Fruit fly (Drosophila melanogaster) whole organism, embryonic: Measurements from ENCODE around the gene CG17283.

ENCODE experiments used
- Atf-2 ChIP-seq: fragments of 200-800 bp; sonication (Bioruptor generic); optimal IDR thresholded peaks from 2 replicates; lab custom pipeline; 2016; ENCODE audit warnings: missing biosample characterization, missing genetic modification characterization
- BtbVII ChIP-seq: fragments of 200-800 bp; sonication (Bioruptor generic); optimal IDR thresholded peaks from 3 replicates; lab custom pipeline; 2017; ENCODE audit warnings: missing biosample characterization, mild to moderate bottlenecking, missing genetic modification characterization
- Bteb2 ChIP-seq: fragments of 200-800 bp; sonication (Bioruptor generic); optimal IDR thresholded peaks from 2 replicates; lab custom pipeline; 2016; ENCODE audit warnings: missing biosample characterization, missing genetic modification characterization
- CG10147 ChIP-seq: fragments of 200-800 bp; sonication (Bioruptor generic); optimal IDR thresholded peaks from 2 replicates; lab custom pipeline; 2019; ENCODE audit warnings: missing biosample characterization, mild to moderate bottlenecking, missing genetic modification characterization, moderate library complexity
- CG10209 ChIP-seq: fragments of 200-800 bp; sonication (Bioruptor generic); optimal IDR thresholded peaks from 3 replicates; lab custom pipeline; 2017; ENCODE audit warnings: missing biosample characterization, mild to moderate bottlenecking, missing genetic modification characterization, missing genetic modification reagents
- CG11398 ChIP-seq: fragments of 200-800 bp; sonication (Bioruptor generic); optimal IDR thresholded peaks from 2 replicates; lab custom pipeline; 2016; ENCODE audit warnings: missing biosample characterization, missing genetic modification characterization
- CG11560 ChIP-seq: fragments of 200-800 bp; sonication (Bioruptor generic); IDR thresholded peaks from 3 replicates; pipeline ENCODE4 v1.3.6; 2022; ENCODE audit warnings: missing biosample characterization, missing genetic modification characterization
- CG14710 ChIP-seq: fragments of 200-800 bp; sonication (Bioruptor generic); optimal IDR thresholded peaks from 3 replicates; lab custom pipeline; 2019; ENCODE audit warnings: missing biosample characterization, mild to moderate bottlenecking, missing genetic modification characterization, moderate library complexity
- CG15514 ChIP-seq: fragments of 200-800 bp; sonication (Bioruptor generic); optimal IDR thresholded peaks from 3 replicates; lab custom pipeline; 2017; ENCODE audit warnings: missing biosample characterization, missing genetic modification characterization, mild to moderate bottlenecking, moderate library complexity, missing genetic modification reagents
- CG1647 ChIP-seq: fragments of 200-800 bp; sonication (Bioruptor generic); optimal IDR thresholded peaks from 3 replicates; lab custom pipeline; 2016; ENCODE audit warnings: missing biosample characterization, missing genetic modification characterization
- CG18262 ChIP-seq: fragments of 200-800 bp; optimal IDR thresholded peaks from 3 replicates; lab custom pipeline; 2019; ENCODE audit warnings: missing biosample characterization, mild to moderate bottlenecking, missing genetic modification characterization, moderate library complexity
- CG18764 ChIP-seq: fragments of 200-800 bp; sonication (Bioruptor generic); optimal IDR thresholded peaks from 3 replicates; lab custom pipeline; 2016; ENCODE audit warnings: missing biosample characterization, missing genetic modification characterization
- CG2116 ChIP-seq: fragments of 200-800 bp; sonication (Bioruptor generic); optimal IDR thresholded peaks from 3 replicates; lab custom pipeline; 2018; ENCODE audit warnings: missing biosample characterization, mild to moderate bottlenecking, missing genetic modification characterization
- CG2199 ChIP-seq: fragments of 200-800 bp; sonication (Bioruptor generic); IDR thresholded peaks from 3 replicates; pipeline ENCODE4 v1.3.6; 2022; ENCODE audit warnings: missing biosample characterization, missing genetic modification characterization
- CG34422 ChIP-seq: fragments of 200-800 bp; sonication (Bioruptor generic); IDR thresholded peaks from 3 replicates; pipeline ENCODE4 v1.3.6; 2022; ENCODE audit warnings: missing biosample characterization, missing genetic modification characterization
- CG4707 ChIP-seq: fragments of 200-800 bp; sonication (Bioruptor generic); optimal IDR thresholded peaks from 2 replicates; lab custom pipeline; 2018; ENCODE audit warnings: missing biosample characterization, mild to moderate bottlenecking, missing genetic modification characterization, moderate library complexity
- CG7556 ChIP-seq: fragments of 200-800 bp; sonication (Bioruptor generic); optimal IDR thresholded peaks from 2 replicates; lab custom pipeline; 2017; ENCODE audit warnings: missing biosample characterization, mild to moderate bottlenecking, missing genetic modification characterization
- CG9797 ChIP-seq: fragments of 200-800 bp; sonication (Bioruptor generic); optimal IDR thresholded peaks from 3 replicates; lab custom pipeline; 2018; ENCODE audit warnings: missing biosample characterization, mild to moderate bottlenecking, missing genetic modification characterization
- Dbx ChIP-seq: fragments of 200-800 bp; sonication (Bioruptor generic); IDR thresholded peaks from 3 replicates; pipeline ENCODE4 v1.3.6; 2022; ENCODE audit warnings: missing biosample characterization, missing genetic modification characterization
- Dfd ChIP-seq, 2 experiments: fragments of >200 bp; optimal IDR thresholded peaks; 2 replicates each; lab custom pipeline; 2017; ENCODE audit warnings: missing biosample characterization in 2 of 2, missing genetic modification characterization in 2 of 2
- E2f2 ChIP-seq: fragments of 200-800 bp; sonication (Bioruptor generic); IDR thresholded peaks from 2 replicates; pipeline ENCODE4 v1.3.6; 2022; ENCODE audit warnings: missing biosample characterization, missing genetic modification characterization
- Ets65A ChIP-seq: fragments of 200-800 bp; sonication (Bioruptor generic); peaks from one replicate; lab custom pipeline; 2016; ENCODE audit warnings: missing biosample characterization, missing genetic modification characterization
- HLH3B ChIP-seq: fragments of 200-800 bp; sonication (Bioruptor generic); IDR thresholded peaks from 2 replicates; pipeline ENCODE4 v1.3.6; 2022; ENCODE audit warnings: missing biosample characterization, missing genetic modification characterization
- HLH4C ChIP-seq: fragments of 200-800 bp; sonication (Bioruptor generic); IDR thresholded peaks from 3 replicates; pipeline ENCODE4 v1.3.6; 2022; ENCODE audit warnings: missing biosample characterization, missing genetic modification characterization; ENCODE audit not compliant: partially characterized antibody
- Poxn ChIP-seq: fragments of 200-800 bp; sonication (Bioruptor generic); IDR thresholded peaks from 2 replicates; pipeline ENCODE4 v1.3.6; 2022; ENCODE audit warnings: missing biosample characterization, missing genetic modification characterization
- Sox102F ChIP-seq: fragments of 200-800 bp; sonication (Bioruptor generic); optimal IDR thresholded peaks from 2 replicates; lab custom pipeline; 2018; ENCODE audit warnings: missing biosample characterization, mild to moderate bottlenecking, missing genetic modification characterization, moderate library complexity
- Ssrp ChIP-seq: fragments of 200-800 bp; sonication (Bioruptor generic); optimal IDR thresholded peaks from 2 replicates; lab custom pipeline; 2018; ENCODE audit warnings: missing biosample characterization, mild to moderate bottlenecking, missing genetic modification characterization, moderate library complexity
- Taf1 ChIP-seq: fragments of 200-800 bp; sonication (Bioruptor generic); IDR thresholded peaks from 2 replicates; pipeline ENCODE4 v1.3.6; 2022; ENCODE audit warnings: missing biosample characterization, missing genetic modification characterization
- bab2 ChIP-seq: fragments of 200-800 bp; sonication (Bioruptor generic); optimal IDR thresholded peaks from 2 replicates; lab custom pipeline; 2016; ENCODE audit warnings: missing biosample characterization, missing genetic modification characterization
- bbx ChIP-seq: fragments of 200-800 bp; sonication (Bioruptor generic); IDR thresholded peaks from 2 replicates; pipeline ENCODE4 v1.3.6; 2022; ENCODE audit warnings: missing biosample characterization, missing genetic modification characterization; ENCODE audit not compliant: partially characterized antibody
- bsh ChIP-seq, 2 experiments: fragments of 200-800 bp; sonication (Bioruptor generic); optimal IDR thresholded peaks; 2 replicates each; lab custom pipeline; 2017 to 2018; ENCODE audit warnings: mild to moderate bottlenecking in 2 of 2, missing biosample characterization in 2 of 2, missing genetic modification characterization in 2 of 2, moderate library complexity in 1 of 2
- chif ChIP-seq, 2 experiments: fragments of 200-800 bp; sonication (Bioruptor generic); optimal IDR thresholded peaks; 3 replicates each; lab custom pipeline; 2016; ENCODE audit warnings: missing biosample characterization in 2 of 2, missing genetic modification characterization in 2 of 2
- chn ChIP-seq: fragments of 200-800 bp; sonication (Bioruptor generic); optimal IDR thresholded peaks from 2 replicates; lab custom pipeline; 2016; ENCODE audit warnings: missing biosample characterization, missing genetic modification characterization
- dimm ChIP-seq: fragments of 200-800 bp; sonication (Bioruptor generic); IDR thresholded peaks from 2 replicates; pipeline ENCODE4 v1.3.6; 2022; ENCODE audit warnings: missing biosample characterization, missing genetic modification characterization
- dm ChIP-seq: fragments of 200-800 bp; sonication (Bioruptor generic); optimal IDR thresholded peaks from 3 replicates; lab custom pipeline; 2016; ENCODE audit warnings: missing biosample characterization, missing genetic modification characterization
- ewg ChIP-seq: fragments of 200-800 bp; sonication (Bioruptor generic); optimal IDR thresholded peaks from 3 replicates; lab custom pipeline; 2017; ENCODE audit warnings: mild to moderate bottlenecking, missing biosample characterization, missing genetic modification reagents, missing genetic modification characterization
- hbn ChIP-seq: fragments of 200-800 bp; sonication (Bioruptor generic); IDR thresholded peaks from 2 replicates; pipeline ENCODE4 v1.3.6; 2022; ENCODE audit warnings: missing biosample characterization, missing genetic modification characterization; ENCODE audit not compliant: partially characterized antibody
- klu ChIP-seq: fragments of 200-800 bp; sonication (Bioruptor generic); IDR thresholded peaks from 2 replicates; pipeline ENCODE4 v1.3.6; 2022; ENCODE audit warnings: missing biosample characterization, missing genetic modification characterization
- lola ChIP-seq, 3 experiments: fragments of >200 bp in 2 of 3; fragments of 200-800 bp in 1 of 3; sonication (Bioruptor generic) in 1 of 3; optimal IDR thresholded peaks; 2 replicates each; lab custom pipeline; 2017 to 2019; ENCODE audit warnings: missing biosample characterization in 3 of 3, missing genetic modification characterization in 3 of 3, mild to moderate bottlenecking in 1 of 3, moderate library complexity in 1 of 3
- pho ChIP-seq: fragments of 200-800 bp; sonication (Bioruptor generic); optimal IDR thresholded peaks from 2 replicates; lab custom pipeline; 2016; ENCODE audit warnings: missing biosample characterization, missing genetic modification characterization
- phol ChIP-seq: fragments of 200-800 bp; sonication (Bioruptor generic); optimal IDR thresholded peaks from 3 replicates; lab custom pipeline; 2018; ENCODE audit warnings: missing biosample characterization, mild to moderate bottlenecking, missing genetic modification characterization, moderate library complexity
- pzg ChIP-seq: fragments of 200-800 bp; sonication (Bioruptor generic); optimal IDR thresholded peaks from 3 replicates; lab custom pipeline; 2018; ENCODE audit warnings: missing biosample characterization, mild to moderate bottlenecking, missing genetic modification characterization, moderate library complexity
- rib ChIP-seq: fragments of 200-800 bp; sonication (Bioruptor generic); IDR thresholded peaks from 2 replicates; pipeline ENCODE4 v1.3.6; 2022; ENCODE audit warnings: missing biosample characterization, missing genetic modification characterization
- seq ChIP-seq: fragments of 200-800 bp; sonication (Bioruptor generic); IDR thresholded peaks from 2 replicates; pipeline ENCODE4 v1.3.6; 2022; ENCODE audit warnings: missing biosample characterization, missing genetic modification characterization
- sisA ChIP-seq: fragments of 200-800 bp; sonication (Bioruptor generic); IDR thresholded peaks from 2 replicates; pipeline ENCODE4 v1.3.6; 2022; ENCODE audit warnings: missing biosample characterization, missing genetic modification characterization
- sna ChIP-seq: fragments of 200-800 bp; sonication (Bioruptor generic); IDR thresholded peaks from 2 replicates; pipeline ENCODE4 v1.3.6; 2022; ENCODE audit warnings: missing biosample characterization, missing genetic modification characterization; ENCODE audit not compliant: partially characterized antibody
- so ChIP-seq: fragments of 200-800 bp; sonication (Bioruptor generic); IDR thresholded peaks from 3 replicates; pipeline ENCODE4 v1.3.6; 2022; ENCODE audit warnings: missing biosample characterization, missing genetic modification characterization
- stc ChIP-seq: fragments of 200-800 bp; sonication (Bioruptor generic); IDR thresholded peaks from 2 replicates; pipeline ENCODE4 v1.3.6; 2022; ENCODE audit warnings: missing biosample characterization, missing genetic modification characterization
- unc-4 ChIP-seq: fragments of 200-800 bp; sonication (Bioruptor generic); IDR thresholded peaks from 2 replicates; pipeline ENCODE4 v1.3.6; 2022; ENCODE audit warnings: missing biosample characterization, missing genetic modification characterization; ENCODE audit not compliant: partially characterized antibody
- zen ChIP-seq: fragments of 200-800 bp; sonication (Bioruptor generic); optimal IDR thresholded peaks from 3 replicates; lab custom pipeline; 2018; ENCODE audit warnings: missing biosample characterization, mild to moderate bottlenecking, missing genetic modification characterization, moderate library complexity

The CG17283 gene

dm6 chr3R:17401289-17401752 is 6.4 kb upstream of the CG17283 start (continued):
- no peak for TF ChIP-seq CG10147 (GFP tag; lab: Kevin White, UChicago)
- TF ChIP-seq Bteb2 (GFP tag; lab: Kevin White, UChicago) = peak; percentile 75
- TF ChIP-seq CG15514 (GFP tag; lab: Kevin White, UChicago) = peak; percentile 37
- peak; percentile 68; the same call in 2 of the 3 replicates for TF ChIP-seq Dbx
- TF ChIP-seq pho (GFP tag; lab: Kevin White, UChicago) = peak; percentile 71
- no peak for TF ChIP-seq CG11398 (GFP tag; lab: Kevin White, UChicago)
- peak; percentile 48 for TF ChIP-seq chn (GFP tag; lab: Kevin White, UChicago)
- no peak for TF ChIP-seq Dfd (GFP tag; optimal IDR thresholded peaks at IDR 0.05; lab: Kevin White, UChicago)
- TF ChIP-seq CG18262 (tag; lab: Kevin White, UChicago) = peak; percentile 28
- no peak for TF ChIP-seq CG9797 (GFP tag; lab: Kevin White, UChicago)
- no peak for TF ChIP-seq Ets65A (GFP tag; lab: Kevin White, UChicago)
- peak; percentile 51; the same call in 2 of the 3 replicates for TF ChIP-seq so
- TF ChIP-seq E2f2 (GFP tag; lab: Robert Waterston, UW) = peak; percentile 68
- TF ChIP-seq dm (GFP tag; lab: Kevin White, UChicago) = peak; percentile 21
- TF ChIP-seq sisA = no peak
- no peak for TF ChIP-seq seq (GFP tag; lab: Robert Waterston, UW)
- peak; percentile 9 for TF ChIP-seq CG18764 (GFP tag; lab: Kevin White, UChicago)
- TF ChIP-seq CG4707 (GFP tag; lab: Kevin White, UChicago) = no peak
- peak; percentile 72; the same call in 1 of the 2 replicates for TF ChIP-seq hbn
- TF ChIP-seq CG7556 (GFP tag; lab: Kevin White, UChicago) = peak; percentile 13
- peak; percentile 69 for TF ChIP-seq rib (GFP tag; lab: Robert Waterston, UW)
- peak; percentile 63; the same call in 1 of the 2 replicates for TF ChIP-seq sna (GFP tag; lab: Robert Waterston, UW)
- TF ChIP-seq CG2116 (GFP tag; lab: Kevin White, UChicago) = peak; percentile 83
- TF ChIP-seq CG2199 (GFP tag; lab: Robert Waterston, UW) = 0 out of 3 replicates have a peak, but pooled peaks have one; percentile 53
- peak; percentile 3 for TF ChIP-seq BtbVII
- peak; percentile 16 for TF ChIP-seq ewg
- TF ChIP-seq bsh (GFP tag; optimal IDR thresholded peaks at IDR 0.05; lab: Kevin White, UChicago) = peak in 1 of 2 experiments; percentile 12
- TF ChIP-seq Ssrp (tag; lab: Kevin White, UChicago) = no peak
- TF ChIP-seq CG11560 (tag; lab: Robert Waterston, UW) = no peak
- peak; percentile 62 for TF ChIP-seq Sox102F (GFP tag; lab: Kevin White, UChicago)
- TF ChIP-seq HLH4C (GFP tag; lab: Robert Waterston, UW) = peak; percentile 82
- no peak for TF ChIP-seq klu
- TF ChIP-seq Poxn (GFP tag; lab: Robert Waterston, UW) = no peak
- TF ChIP-seq lola (GFP tag; optimal IDR thresholded peaks at IDR 0.05; lab: Kevin White, UChicago) = peak in 1 of 3 experiments; percentile 88
- TF ChIP-seq phol (tag; lab: Kevin White, UChicago) = peak; percentile 34
- peak; percentile 47 for TF ChIP-seq Atf-2 (GFP tag; lab: Kevin White, UChicago)
- peak; percentile 63 for TF ChIP-seq pzg (GFP tag; lab: Kevin White, UChicago)
- no peak for TF ChIP-seq HLH3B
- peak in 1 of 2 experiments; percentile 43 for TF ChIP-seq chif (GFP tag; optimal IDR thresholded peaks at IDR 0.05; lab: Kevin White, UChicago)
- TF ChIP-seq dimm (GFP tag; lab: Robert Waterston, UW) = no peak
- peak; percentile 82 for TF ChIP-seq bbx (GFP tag; lab: Robert Waterston, UW)
- TF ChIP-seq zen (tag; lab: Kevin White, UChicago) = peak; percentile 38
- peak; percentile 78 for TF ChIP-seq unc-4 (GFP tag; lab: Robert Waterston, UW)
- TF ChIP-seq Taf1 (GFP tag; lab: Robert Waterston, UW) = no peak
- 0 out of 3 replicates have a peak, but pooled peaks have one; percentile 32 for TF ChIP-seq CG34422 (GFP tag; lab: Robert Waterston, UW)
- peak; percentile 37 for TF ChIP-seq bab2 (GFP tag; lab: Kevin White, UChicago)
- TF ChIP-seq CG10209 (GFP tag; lab: Kevin White, UChicago) = peak; percentile 43
- TF ChIP-seq stc (GFP tag; lab: Robert Waterston, UW) = 0 out of 2 replicates have a peak, but pooled peaks have one; percentile 32
- peak; percentile 2 for TF ChIP-seq CG14710 (tag; lab: Kevin White, UChicago)
- no peak for TF ChIP-seq CG1647 (GFP tag; lab: Kevin White, UChicago)
